Fruit fly (Drosophila melanogaster) whole organism, embryonic: ENCODE measurements around the gene CG4586.

ENCODE experiments used
- Ada2b ChIP-seq: fragments of 200-800 bp; sonication (Bioruptor generic); IDR thresholded peaks from 2 replicates; pipeline ENCODE4 v1.3.6; 2022; ENCODE audit warnings: missing biosample characterization, missing genetic modification characterization
- CG10274 ChIP-seq: fragments of 200-800 bp; sonication (Bioruptor generic); optimal IDR thresholded peaks from 3 replicates; lab custom pipeline; 2017; ENCODE audit warnings: missing biosample characterization, mild to moderate bottlenecking, missing genetic modification characterization
- CG12744 ChIP-seq: fragments of 200-800 bp; sonication (Bioruptor generic); optimal IDR thresholded peaks from 2 replicates; lab custom pipeline; 2016; ENCODE audit warnings: missing biosample characterization, missing genetic modification characterization
- CG13775 ChIP-seq: fragments of 200-800 bp; sonication (Bioruptor generic); optimal IDR thresholded peaks from 3 replicates; lab custom pipeline; 2017; ENCODE audit warnings: missing biosample characterization, mild to moderate bottlenecking, missing genetic modification characterization
- CG15269 ChIP-seq: fragments of 200-800 bp; sonication (Bioruptor generic); optimal IDR thresholded peaks from 2 replicates; lab custom pipeline; 2018; ENCODE audit warnings: missing biosample characterization, mild to moderate bottlenecking, missing genetic modification characterization, moderate library complexity
- CG16863 ChIP-seq: fragments of 200-800 bp; sonication (Bioruptor generic); optimal IDR thresholded peaks from 3 replicates; lab custom pipeline; 2016; ENCODE audit warnings: missing biosample characterization, missing genetic modification characterization
- CG18619 ChIP-seq: fragments of 200-800 bp; sonication (Bioruptor generic); optimal IDR thresholded peaks from 3 replicates; lab custom pipeline; 2017; ENCODE audit warnings: missing biosample characterization, mild to moderate bottlenecking, missing genetic modification characterization
- CG30431 ChIP-seq: fragments of 200-800 bp; sonication (Bioruptor generic); optimal IDR thresholded peaks from 2 replicates; lab custom pipeline; 2017; ENCODE audit warnings: missing biosample characterization, missing genetic modification characterization
- CG31365 ChIP-seq: fragments of 200-800 bp; sonication (Bioruptor generic); optimal IDR thresholded peaks from 2 replicates; lab custom pipeline; 2018; ENCODE audit warnings: missing biosample characterization, mild to moderate bottlenecking, missing genetic modification characterization
- CG31441 ChIP-seq: fragments of 200-800 bp; sonication (Bioruptor generic); IDR thresholded peaks from 2 replicates; pipeline ENCODE4 v1.3.6; 2022; ENCODE audit warnings: missing biosample characterization, missing genetic modification characterization
- CG3163 ChIP-seq: fragments of 200-800 bp; sonication (Bioruptor generic); optimal IDR thresholded peaks from 3 replicates; lab custom pipeline; 2016; ENCODE audit warnings: missing biosample characterization, missing genetic modification characterization
- CG32772 ChIP-seq: fragments of 200-800 bp; sonication (Bioruptor generic); IDR thresholded peaks from 2 replicates; pipeline ENCODE4 v1.3.6; 2022; ENCODE audit warnings: missing biosample characterization, missing genetic modification characterization
- CG42726 ChIP-seq: fragments of 200-800 bp; sonication (Bioruptor generic); IDR thresholded peaks from 2 replicates; pipeline ENCODE4 v1.3.6; 2022; ENCODE audit warnings: missing biosample characterization, missing genetic modification characterization; ENCODE audit not compliant: partially characterized antibody
- CG4360 ChIP-seq: fragments of 200-800 bp; sonication (Bioruptor generic); IDR thresholded peaks from 2 replicates; pipeline ENCODE4 v1.3.6; 2022; ENCODE audit warnings: missing biosample characterization, missing genetic modification characterization
- CG6791 ChIP-seq: fragments of 200-800 bp; sonication (Bioruptor generic); IDR thresholded peaks from 3 replicates; pipeline ENCODE4 v1.3.6; 2022; ENCODE audit warnings: missing biosample characterization, missing genetic modification characterization; ENCODE audit not compliant: partially characterized antibody
- CG7745 ChIP-seq: fragments of 200-800 bp; sonication (Bioruptor generic); optimal IDR thresholded peaks from 2 replicates; lab custom pipeline; 2018; ENCODE audit warnings: missing biosample characterization, mild to moderate bottlenecking, missing genetic modification characterization, moderate library complexity
- CG8290 ChIP-seq, 3 experiments: fragments of 200-800 bp; sonication (Bioruptor generic); optimal IDR thresholded peaks; 2 replicates each; lab custom pipeline; 2016 to 2019; ENCODE audit warnings: missing biosample characterization in 3 of 3, missing genetic modification characterization in 3 of 3, mild to moderate bottlenecking in 2 of 3, moderate library complexity in 1 of 3
- CG9817 ChIP-seq: fragments of 200-800 bp; sonication (Bioruptor generic); optimal IDR thresholded peaks from 2 replicates; lab custom pipeline; 2018; ENCODE audit warnings: missing biosample characterization, mild to moderate bottlenecking, missing genetic modification characterization, moderate library complexity
- Chrac-16 ChIP-seq: fragments of 200-800 bp; sonication (Bioruptor generic); optimal IDR thresholded peaks from 3 replicates; lab custom pipeline; 2016; ENCODE audit warnings: missing biosample characterization, missing genetic modification characterization
- CrebB ChIP-seq: fragments of 200-800 bp; sonication (Bioruptor generic); optimal IDR thresholded peaks from 3 replicates; lab custom pipeline; 2018; ENCODE audit warnings: missing biosample characterization, mild to moderate bottlenecking, missing genetic modification characterization
- Dbx ChIP-seq: fragments of 200-800 bp; sonication (Bioruptor generic); IDR thresholded peaks from 3 replicates; pipeline ENCODE4 v1.3.6; 2022; ENCODE audit warnings: missing biosample characterization, missing genetic modification characterization
- Deaf1 ChIP-seq: fragments of 200-800 bp; optimal IDR thresholded peaks from 3 replicates; lab custom pipeline; 2019; ENCODE audit warnings: missing biosample characterization, mild to moderate bottlenecking, missing genetic modification characterization, moderate library complexity
- Elba2 ChIP-seq: fragments of 200-800 bp; sonication (Bioruptor generic); optimal IDR thresholded peaks from 3 replicates; lab custom pipeline; 2016; ENCODE audit warnings: missing biosample characterization, missing genetic modification characterization
- Ets97D ChIP-seq: fragments of 200-800 bp; sonication (Bioruptor generic); optimal IDR thresholded peaks from 3 replicates; lab custom pipeline; 2016; ENCODE audit warnings: missing biosample characterization, missing genetic modification characterization
- H2.0 ChIP-seq: fragments of 200-800 bp; sonication (Bioruptor generic); IDR thresholded peaks from 2 replicates; pipeline ENCODE4 v1.3.6; 2022; ENCODE audit warnings: missing biosample characterization, missing genetic modification characterization
- Hand ChIP-seq: fragments of 200-800 bp; sonication (Bioruptor generic); optimal IDR thresholded peaks from 2 replicates; lab custom pipeline; 2017; ENCODE audit warnings: mild to moderate bottlenecking, missing biosample characterization, missing genetic modification reagents, missing genetic modification characterization
- MBD-R2 ChIP-seq: fragments of 200-800 bp; sonication (Bioruptor generic); IDR thresholded peaks from 2 replicates; pipeline ENCODE4 v1.3.6; 2022; ENCODE audit warnings: missing biosample characterization, missing genetic modification characterization
- MESR4 ChIP-seq: fragments of 200-800 bp; sonication (Bioruptor generic); optimal IDR thresholded peaks from 2 replicates; lab custom pipeline; 2018; ENCODE audit warnings: missing biosample characterization, mild to moderate bottlenecking, missing genetic modification characterization, moderate library complexity
- Max ChIP-seq: fragments of 200-800 bp; sonication (Bioruptor generic); optimal IDR thresholded peaks from 2 replicates; lab custom pipeline; 2016; ENCODE audit warnings: missing biosample characterization, mild to moderate bottlenecking, missing genetic modification characterization
- Myb ChIP-seq: fragments of 200-800 bp; sonication (Bioruptor generic); optimal IDR thresholded peaks from 2 replicates; lab custom pipeline; 2016; ENCODE audit warnings: missing biosample characterization, missing genetic modification characterization
- Optix ChIP-seq: fragments of 200-800 bp; sonication (Bioruptor generic); IDR thresholded peaks from 3 replicates; pipeline ENCODE4 v1.3.6; 2022; ENCODE audit warnings: missing biosample characterization, missing genetic modification characterization
- PHDP ChIP-seq: fragments of 200-800 bp; sonication (Bioruptor generic); optimal IDR thresholded peaks from 3 replicates; lab custom pipeline; 2018; ENCODE audit warnings: missing biosample characterization, mild to moderate bottlenecking, missing genetic modification characterization, moderate library complexity
- Rfx ChIP-seq: fragments of 200-800 bp; sonication (Bioruptor generic); IDR thresholded peaks from 2 replicates; pipeline ENCODE4 v1.3.6; 2022; ENCODE audit warnings: missing biosample characterization, missing genetic modification characterization
- al ChIP-seq: fragments of 200-800 bp; sonication (Bioruptor generic); IDR thresholded peaks from 2 replicates; pipeline ENCODE4 v1.3.6; 2022; ENCODE audit warnings: missing biosample characterization, missing genetic modification characterization
- ase ChIP-seq: fragments of 200-800 bp; sonication (Bioruptor generic); IDR thresholded peaks from 3 replicates; pipeline ENCODE4 v1.3.6; 2022; ENCODE audit warnings: missing biosample characterization, missing genetic modification characterization
- ato ChIP-seq: fragments of 200-800 bp; sonication (Bioruptor generic); IDR thresholded peaks from 2 replicates; pipeline ENCODE4 v1.3.6; 2022; ENCODE audit warnings: missing biosample characterization, missing genetic modification characterization; ENCODE audit not compliant: partially characterized antibody
- chm ChIP-seq: fragments of 200-800 bp; sonication (Bioruptor generic); IDR thresholded peaks from 2 replicates; pipeline ENCODE4 v1.3.6; 2022; ENCODE audit warnings: missing biosample characterization, missing genetic modification characterization
- da ChIP-seq: fragments of 200-800 bp; sonication (Bioruptor generic); optimal IDR thresholded peaks from 2 replicates; lab custom pipeline; 2016; ENCODE audit warnings: missing biosample characterization, missing genetic modification characterization
- hkb ChIP-seq, 2 experiments: fragments of 200-800 bp in 1 of 2; fragments of >200 bp in 1 of 2; sonication (Bioruptor generic) in 1 of 2; IDR thresholded peaks in 1 of 2; optimal IDR thresholded peaks in 1 of 2; 2 replicates each; pipeline versions ENCODE4 v1.3.6 to Lab custom; 2017 to 2022; ENCODE audit warnings: missing biosample characterization in 1 of 2, missing genetic modification characterization in 1 of 2
- lab ChIP-seq: fragments of 200-800 bp; sonication (Bioruptor generic); optimal IDR thresholded peaks from 3 replicates; lab custom pipeline; 2017; ENCODE audit warnings: missing biosample characterization, missing genetic modification characterization, mild to moderate bottlenecking, moderate library complexity, missing genetic modification reagents
- mam ChIP-seq: fragments of 200-800 bp; sonication (Bioruptor generic); optimal IDR thresholded peaks from 3 replicates; lab custom pipeline; 2016; ENCODE audit warnings: missing biosample characterization, missing genetic modification characterization
- mirr ChIP-seq: fragments of 200-800 bp; sonication (Bioruptor generic); optimal IDR thresholded peaks from 3 replicates; lab custom pipeline; 2018; ENCODE audit warnings: missing biosample characterization, mild to moderate bottlenecking, missing genetic modification characterization
- mld ChIP-seq: fragments of 200-800 bp; sonication (Bioruptor generic); IDR thresholded peaks from 3 replicates; pipeline ENCODE4 v1.3.6; 2022; ENCODE audit warnings: missing biosample characterization, missing genetic modification characterization; ENCODE audit not compliant: partially characterized antibody
- nerfin-1 ChIP-seq: fragments of 200-800 bp; sonication (Bioruptor generic); optimal IDR thresholded peaks from 3 replicates; lab custom pipeline; 2019; ENCODE audit warnings: missing biosample characterization, mild to moderate bottlenecking, missing genetic modification characterization, moderate library complexity
- peb ChIP-seq: fragments of 200-800 bp; sonication (Bioruptor generic); IDR thresholded peaks from 2 replicates; pipeline ENCODE4 v1.3.6; 2022; ENCODE audit warnings: missing biosample characterization, missing genetic modification characterization
- schlank ChIP-seq: fragments of 200-800 bp; sonication (Bioruptor generic); optimal IDR thresholded peaks from 2 replicates; lab custom pipeline; 2018; ENCODE audit warnings: missing biosample characterization, mild to moderate bottlenecking, missing genetic modification characterization
- sna ChIP-seq: fragments of 200-800 bp; sonication (Bioruptor generic); IDR thresholded peaks from 2 replicates; pipeline ENCODE4 v1.3.6; 2022; ENCODE audit warnings: missing biosample characterization, missing genetic modification characterization; ENCODE audit not compliant: partially characterized antibody
- ttk ChIP-seq: fragments of 200-800 bp; sonication (Bioruptor generic); IDR thresholded peaks from 2 replicates; pipeline ENCODE4 v2.1.2; 2022; ENCODE audit warnings: missing biosample characterization, missing genetic modification characterization
- vnd ChIP-seq: fragments of 200-800 bp; sonication (Bioruptor generic); IDR thresholded peaks from 3 replicates; pipeline ENCODE4 v1.3.6; 2022; ENCODE audit warnings: missing biosample characterization, missing genetic modification characterization; ENCODE audit not compliant: partially characterized antibody
- vvl ChIP-seq: fragments of 200-800 bp; sonication (Bioruptor generic); IDR thresholded peaks from 2 replicates; pipeline ENCODE4 v1.3.6; 2022; ENCODE audit warnings: missing biosample characterization, missing genetic modification characterization

CG4586 gene

DNA sequence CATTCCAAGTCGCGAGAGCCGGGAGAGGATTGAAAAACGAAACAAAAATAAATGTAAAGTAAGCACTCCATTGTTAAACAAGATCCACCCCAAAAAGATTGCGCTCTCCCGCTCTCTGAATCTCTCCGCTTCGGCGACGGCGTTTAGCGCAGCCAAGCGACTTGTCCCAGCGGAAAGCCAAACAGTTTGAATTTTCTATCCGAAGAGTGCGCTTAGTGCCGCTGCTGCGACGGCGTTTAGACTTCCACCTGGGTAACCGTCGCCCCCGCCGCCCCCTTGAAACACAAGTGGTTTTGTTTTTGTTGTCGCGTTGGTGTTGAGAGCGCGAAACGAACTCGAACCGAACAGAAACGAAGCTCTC, 28.8 kb downstream of the CG4586 start, which contains the start of gene Inx2 (continued):
- TF ChIP-seq CG15269 (tag; lab: Kevin White, UChicago) (peak; percentile 44), CG31441 (no peak; the same call in 1 of the 2 replicates), mirr (peak; percentile 76), Deaf1 (tag; lab: Kevin White, UChicago) (peak; percentile 99), CrebB (peak; percentile 58), PHDP (tag; lab: Kevin White, UChicago) (peak; percentile 25), sna (0 out of 2 replicates have a peak, but pooled peaks have one; percentile 58), CG13775 (GFP tag; lab: Kevin White, UChicago) (no peak), Hand (GFP tag; lab: Kevin White, UChicago) (no peak), Ada2b (GFP tag; lab: Robert Waterston, UW) (no peak), CG30431 (GFP tag; lab: Kevin White, UChicago) (no peak), CG16863 (GFP tag; lab: Kevin White, UChicago) (no peak), hkb (optimal IDR thresholded peaks at IDR 0.05; lab: Kevin White, UChicago) (no peak), hkb (GFP tag; IDR thresholded peaks at IDR 0.05; lab: Robert Waterston, UW) (peak; percentile 48), vvl (GFP tag; lab: Robert Waterston, UW) (peak; percentile 58; the same call in 1 of the 2 replicates), Optix (GFP tag; lab: Robert Waterston, UW) (no peak), CG6791 (no peak; the same call in 2 of the 3 replicates), H2.0 (GFP tag; lab: Robert Waterston, UW) (no peak), Rfx (GFP tag; lab: Robert Waterston, UW) (peak; percentile 43; the same call in 1 of the 2 replicates), MBD-R2 (no peak), ase (GFP tag; lab: Robert Waterston, UW) (no peak), Myb (GFP tag; lab: Kevin White, UChicago) (no peak), ttk (GFP tag; lab: Robert Waterston, UW) (0 out of 2 replicates have a peak, but pooled peaks have one; percentile 19), Chrac-16 (GFP tag; lab: Kevin White, UChicago) (no peak), CG9817 (tag; lab: Kevin White, UChicago) (no peak), CG18619 (GFP tag; lab: Kevin White, UChicago) (no peak), CG42726 (GFP tag; lab: Robert Waterston, UW) (peak; percentile 71; the same call in 1 of the 2 replicates), vnd (GFP tag; lab: Robert Waterston, UW) (peak; percentile 41; the same call in 1 of the 3 replicates), CG32772 (no peak), MESR4 (GFP tag; lab: Kevin White, UChicago) (no peak), CG3163 (GFP tag; lab: Kevin White, UChicago) (peak; percentile 70), da (GFP tag; lab: Kevin White, UChicago) (no peak), chm (GFP tag; lab: Robert Waterston, UW) (peak; percentile 82), Elba2 (no peak), CG4360 (peak; percentile 87), CG12744 (GFP tag; lab: Kevin White, UChicago) (no peak), CG31365 (peak; percentile 34), CG10274 (GFP tag; lab: Kevin White, UChicago) (no peak), mam (GFP tag; lab: Kevin White, UChicago) (no peak), al (GFP tag; lab: Robert Waterston, UW) (no peak), CG7745 (peak; percentile 7), schlank (tag; lab: Kevin White, UChicago) (no peak), ato (0 out of 2 replicates have a peak, but pooled peaks have one; percentile 26), peb (GFP tag; lab: Robert Waterston, UW) (no peak), Max (GFP tag; lab: Kevin White, UChicago) (no peak), Dbx (GFP tag; lab: Robert Waterston, UW) (peak; percentile 53; the same call in 1 of the 3 replicates), lab (peak; percentile 58), nerfin-1 (tag; lab: Kevin White, UChicago) (peak; percentile 44), mld (no peak), CG8290 (GFP tag; optimal IDR thresholded peaks at IDR 0.05; lab: Kevin White, UChicago) (no peak), CG8290 (tag; optimal IDR thresholded peaks at IDR 0.05; lab: Kevin White, UChicago) (peak in 1 of 2 experiments; percentile 83), Ets97D (no peak)
